Worm (Caenorhabditis elegans) whole organism, L3 larva: Measurements from ENCODE around the gene F35F10.6.

Experiments used
- fkh-10 ChIP-seq: sonication (generic microtip); optimal IDR thresholded peaks from 2 replicates; lab custom pipeline; 2017; ENCODE audit warnings: missing biosample characterization, missing genetic modification reagents, missing genetic modification characterization
- jun-1 ChIP-seq: fragments of 150-350 bp; optimal IDR thresholded peaks from 2 replicates; lab custom pipeline; 2014; ENCODE audit warnings: missing biosample characterization, missing genetic modification reagents, missing genetic modification characterization
- lin-39 ChIP-seq: fragments of 150-350 bp; optimal IDR thresholded peaks from 2 replicates; lab custom pipeline; 2018; ENCODE audit warnings: missing biosample characterization, missing genetic modification reagents, missing genetic modification characterization
- nfya-1 ChIP-seq: sonication (generic microtip); optimal IDR thresholded peaks from 2 replicates; lab custom pipeline; 2017; ENCODE audit warnings: missing genetic modification characterization, mild to moderate bottlenecking, missing compliant biosample characterization, antibody characterized with exemption, moderate library complexity; ENCODE audit not compliant: insufficient read depth
- nhr-11 ChIP-seq: fragments of 150-350 bp; optimal IDR thresholded peaks from 2 replicates; lab custom pipeline; 2014; ENCODE audit warnings: missing biosample characterization, missing genetic modification characterization
- nhr-23 ChIP-seq: fragments of 150-350 bp; optimal IDR thresholded peaks from 2 replicates; lab custom pipeline; 2014; ENCODE audit warnings: missing biosample characterization, missing genetic modification reagents, missing genetic modification characterization
- nhr-28 ChIP-seq: fragments of 150-350 bp; optimal IDR thresholded peaks from 2 replicates; lab custom pipeline; 2014; ENCODE audit warnings: missing biosample characterization, missing genetic modification characterization
- nhr-67 ChIP-seq: fragments of 150-350 bp; optimal IDR thresholded peaks from 2 replicates; lab custom pipeline; 2014; ENCODE audit warnings: missing biosample characterization, missing genetic modification characterization
- nhr-77 ChIP-seq: fragments of 150-350 bp; optimal IDR thresholded peaks from 2 replicates; lab custom pipeline; 2014; ENCODE audit warnings: missing biosample characterization, missing genetic modification characterization
- sea-2 ChIP-seq: fragments of 150-350 bp; sonication (generic microtip); optimal IDR thresholded peaks from 4 replicates; lab custom pipeline; 2014; ENCODE audit warnings: missing biosample characterization, missing genetic modification reagents, missing genetic modification characterization
- ztf-11 ChIP-seq: fragments of 150-350 bp; optimal IDR thresholded peaks from 2 replicates; lab custom pipeline; 2014; ENCODE audit warnings: missing biosample characterization, missing genetic modification characterization

DNA sequence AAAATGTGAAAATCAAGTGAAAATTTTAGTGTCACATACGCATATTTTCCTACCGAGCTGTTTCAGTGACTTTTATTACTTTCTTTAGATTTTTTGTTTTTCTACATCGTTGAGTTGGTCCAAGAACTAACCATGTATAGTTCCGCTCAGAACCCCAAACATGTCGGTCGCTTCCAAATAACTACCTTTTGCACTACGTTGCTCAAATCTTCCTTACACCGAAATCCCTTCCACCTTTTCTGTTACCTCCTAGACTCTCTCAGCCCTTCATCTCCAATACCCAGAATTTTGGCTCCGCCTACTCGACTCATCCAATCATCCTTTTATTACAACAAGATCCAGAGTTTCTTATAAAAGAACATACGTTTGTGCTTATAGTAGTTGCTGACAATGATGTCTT, 4.5 kb downstream of the F35F10.6 start, which contains the start of gene F35F10.5:
- TF ChIP-seq fkh-10 (GFP tag; lab: Kevin White, UChicago) (no peak), nhr-67 (tag; lab: Kevin White, UChicago) (no peak), nhr-28 (no peak), lin-39 (tag; lab: Kevin White, UChicago) (no peak), nhr-77 (no peak), ztf-11 (tag; lab: Kevin White, UChicago) (no peak), nhr-11 (no peak), nhr-23 (no peak), sea-2 (GFP tag; lab: Kevin White, UChicago) (no peak), jun-1 (tag; lab: Kevin White, UChicago) (no peak), nfya-1 (tag; lab: Kevin White, UChicago) (no peak)
